Worm (Caenorhabditis elegans) whole organism, L2 larva: Measurements from ENCODE around the gene F18A12.7.

ENCODE experiments used
- C34F6.9 ChIP-seq: fragments of 150-350 bp; optimal IDR thresholded peaks from 2 replicates; lab custom pipeline; 2014; ENCODE audit warnings: missing biosample characterization, missing genetic modification characterization
- F13H6.1 ChIP-seq: sonication (generic microtip); optimal IDR thresholded peaks from 2 replicates; lab custom pipeline; 2016; ENCODE audit warnings: missing genetic modification characterization, missing compliant biosample characterization
- R02D3.7 ChIP-seq: fragments of 150-350 bp; optimal IDR thresholded peaks from 2 replicates; lab custom pipeline; 2014; ENCODE audit warnings: missing biosample characterization, missing genetic modification characterization
- Y55F3AM.14 ChIP-seq: fragments of 200-800 bp; sonication (Bioruptor generic); optimal IDR thresholded peaks from 2 replicates; lab custom pipeline; 2018; ENCODE audit warnings: mild to moderate bottlenecking, missing genetic modification characterization, missing compliant biosample characterization
- ZK546.5 ChIP-seq: sonication (generic microtip); optimal IDR thresholded peaks from 2 replicates; lab custom pipeline; 2017; ENCODE audit warnings: missing biosample characterization, missing genetic modification characterization
- ama-1 ChIP-seq: fragments of 150-350 bp; optimal IDR thresholded peaks from 2 replicates; lab custom pipeline; 2018; ENCODE audit warnings: inconsistent platforms
- ceh-16 ChIP-seq: fragments of 150-350 bp; optimal IDR thresholded peaks from 2 replicates; lab custom pipeline; 2014; ENCODE audit warnings: missing biosample characterization, missing genetic modification characterization
- crh-2 ChIP-seq: sonication (generic microtip); optimal IDR thresholded peaks from 2 replicates; lab custom pipeline; 2017; ENCODE audit warnings: missing biosample characterization, missing genetic modification characterization
- egl-27 ChIP-seq: sonication (generic microtip); optimal IDR thresholded peaks from 3 replicates; lab custom pipeline; 2017; ENCODE audit warnings: missing biosample characterization, missing genetic modification reagents, missing genetic modification characterization
- lin-39 ChIP-seq: fragments of 150-350 bp; optimal IDR thresholded peaks from 2 replicates; lab custom pipeline; 2014; ENCODE audit warnings: missing biosample characterization, missing genetic modification reagents, missing genetic modification characterization
- lsy-2 ChIP-seq, 2 experiments: fragments of 150-350 bp in 1 of 2; sonication (generic microtip) in 1 of 2; optimal IDR thresholded peaks; 2 replicates each; lab custom pipeline; 2014 to 2017; ENCODE audit warnings: missing biosample characterization in 2 of 2, missing genetic modification characterization in 2 of 2
- mab-5 ChIP-seq: fragments of 150-350 bp; optimal IDR thresholded peaks from 2 replicates; lab custom pipeline; 2014; ENCODE audit warnings: missing biosample characterization, missing genetic modification characterization
- nhr-129 ChIP-seq: fragments of 150-350 bp; optimal IDR thresholded peaks from 2 replicates; lab custom pipeline; 2014; ENCODE audit warnings: missing biosample characterization, missing genetic modification characterization
- nhr-23 ChIP-seq: fragments of 150-350 bp; optimal IDR thresholded peaks from 2 replicates; lab custom pipeline; 2014; ENCODE audit warnings: missing biosample characterization, missing genetic modification reagents, missing genetic modification characterization
- peb-1 ChIP-seq: fragments of 150-350 bp; optimal IDR thresholded peaks from 2 replicates; lab custom pipeline; 2014; ENCODE audit warnings: missing biosample characterization, missing genetic modification characterization
- skn-1 ChIP-seq: sonication (generic microtip); optimal IDR thresholded peaks from 2 replicates; lab custom pipeline; 2017; ENCODE audit warnings: missing biosample characterization, missing genetic modification characterization
- snpc-4 ChIP-seq: fragments of 150-350 bp; optimal IDR thresholded peaks from 2 replicates; lab custom pipeline; 2014; ENCODE audit warnings: missing biosample characterization, missing genetic modification characterization
- unc-39 ChIP-seq: fragments of 150-350 bp; optimal IDR thresholded peaks from 2 replicates; lab custom pipeline; 2014; ENCODE audit warnings: missing biosample characterization, missing genetic modification characterization
- unc-55 ChIP-seq: fragments of 150-350 bp; sonication (generic microtip); optimal IDR thresholded peaks from 3 replicates; lab custom pipeline; 2014; ENCODE audit warnings: missing biosample characterization, missing genetic modification reagents, missing genetic modification characterization
- zag-1 ChIP-seq: fragments of 150-350 bp; optimal IDR thresholded peaks from 2 replicates; lab custom pipeline; 2014; ENCODE audit warnings: missing biosample characterization, missing genetic modification characterization
- ztf-11 ChIP-seq: sonication (generic microtip); optimal IDR thresholded peaks from 2 replicates; lab custom pipeline; 2017; ENCODE audit warnings: missing biosample characterization, missing genetic modification characterization
- ztf-4 ChIP-seq: fragments of 150-350 bp; optimal IDR thresholded peaks from 2 replicates; lab custom pipeline; 2014; ENCODE audit warnings: missing biosample characterization, missing genetic modification characterization

The F18A12.7 gene

ce11 chrII:3373875-3374274, 40.4 kb downstream of the F18A12.7 start:
- TF ChIP-seq unc-55 (GFP tag; lab: Kevin White, UChicago) (peak; percentile 57), unc-39 (tag; lab: Kevin White, UChicago) (no peak), C34F6.9 (tag; lab: Kevin White, UChicago) (peak; percentile 2)

ce11 chrII:3371010-3371409, 43.3 kb downstream of the F18A12.7 start, which contains the start of gene bath-23:
Gene bath-23 (plus strand): TSS chrII:3371310.
- no peak for TF ChIP-seq crh-2 (tag; lab: Kevin White, UChicago)
- TF ChIP-seq ceh-16: no peak
- TF ChIP-seq unc-55 (GFP tag; lab: Kevin White, UChicago): no peak
- TF ChIP-seq peb-1 (tag; lab: Kevin White, UChicago): no peak
- TF ChIP-seq zag-1 (tag; lab: Kevin White, UChicago): no peak
- TF ChIP-seq ama-1 (lab: Kevin White, UChicago): no peak

DNA sequence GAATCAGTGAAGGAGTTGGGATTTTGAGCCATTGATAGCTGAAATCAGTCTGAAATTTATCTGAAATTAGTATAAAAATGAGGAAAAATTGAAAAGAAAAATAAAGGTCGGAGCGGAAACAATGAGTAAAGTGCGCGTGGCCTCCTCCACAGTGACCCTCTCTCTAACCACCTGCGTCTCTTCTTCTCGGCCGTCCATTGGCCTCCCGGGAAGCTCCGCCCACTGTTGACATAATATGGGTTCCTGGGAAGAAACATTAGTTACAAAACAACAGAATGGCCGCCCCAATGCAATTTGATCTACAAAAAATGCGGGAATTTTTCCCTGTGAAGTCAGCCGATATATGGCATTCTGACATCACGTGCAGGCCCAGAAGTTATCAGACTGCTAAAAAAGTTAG, 44.2 kb downstream of the F18A12.7 start, which contains the start of gene Y49F6C.8:
Y49F6C.8 (minus strand) TSS at position 51 of the 400 bp plus-strand sequence.
- TF ChIP-seq ceh-16: no peak
- peak in 1 of 2 experiments; percentile 41 for TF ChIP-seq lsy-2 (tag; optimal IDR thresholded peaks at IDR 0.05; lab: Kevin White, UChicago)
- TF ChIP-seq, all 48 proteins: peak for 1

- no peak for TF ChIP-seq crh-2 (tag; lab: Kevin White, UChicago)
- TF ChIP-seq F13H6.1: no peak
- no peak for TF ChIP-seq ZK546.5 (tag; lab: Kevin White, UChicago)
- no peak for TF ChIP-seq mab-5
- TF ChIP-seq unc-55 (GFP tag; lab: Kevin White, UChicago): no peak
- TF ChIP-seq, all 48 proteins: peak for 0
These were observed 46.2 kb downstream of the F18A12.7 start, which contains the start of gene Y49F6C.7 for ce11 chrII:3368097-3368496. Gene Y49F6C.7 (minus strand): TSS chrII:3368197.

DNA sequence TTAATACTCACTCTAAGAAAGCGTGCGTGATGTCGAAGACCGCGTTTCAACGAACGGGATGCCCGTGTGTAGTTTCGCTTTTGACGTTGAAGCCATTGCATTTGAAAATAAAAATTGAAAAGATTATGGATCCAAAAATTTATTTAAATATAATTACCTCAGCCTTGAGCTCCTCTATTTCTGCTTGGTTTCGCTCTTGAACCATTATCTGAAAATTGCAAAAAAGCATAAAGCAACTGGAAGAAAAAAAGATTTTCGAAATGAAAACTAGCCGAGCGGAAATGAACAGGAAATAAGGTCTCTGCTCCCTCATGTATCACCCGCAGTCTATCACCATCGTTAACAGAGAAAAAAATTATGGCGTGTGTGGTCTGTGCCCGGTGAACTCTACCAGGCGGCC, 47.2 kb downstream of the F18A12.7 start, which contains the start of gene Y49F6C.6:
Y49F6C.6 (minus strand) TSS at position 101 of the 400 bp plus-strand sequence.
- no peak for TF ChIP-seq nhr-129
- no peak for TF ChIP-seq ama-1 (lab: Kevin White, UChicago)
- TF ChIP-seq ztf-4: no peak
- no peak for TF ChIP-seq snpc-4 (tag; lab: Kevin White, UChicago)
- TF ChIP-seq Y55F3AM.14 (GFP tag; lab: Kevin White, UChicago): no peak
- TF ChIP-seq egl-27: no peak
- TF ChIP-seq ceh-16: no peak
- TF ChIP-seq lin-39: no peak
- no peak for TF ChIP-seq nhr-23 (tag; lab: Kevin White, UChicago)
- TF ChIP-seq R02D3.7 (tag; lab: Kevin White, UChicago): no peak
- no peak for TF ChIP-seq skn-1 (tag; lab: Kevin White, UChicago)
- no peak for TF ChIP-seq ztf-11 (tag; lab: Kevin White, UChicago)
